Worm (Caenorhabditis elegans) whole organism, L4/young adult: ENCODE data around the gene mrp-4.

Experiments used
- W03F9.2 ChIP-seq: fragments of 150-350 bp; optimal IDR thresholded peaks from 2 replicates; lab custom pipeline; 2014; ENCODE audit warnings: missing biosample characterization, missing genetic modification characterization
- dao-5 ChIP-seq: sonication (generic microtip); optimal IDR thresholded peaks from 2 replicates; lab custom pipeline; 2016; ENCODE audit warnings: missing genotype, missing genetic modification characterization, moderate library complexity, missing compliant biosample characterization

DNA sequence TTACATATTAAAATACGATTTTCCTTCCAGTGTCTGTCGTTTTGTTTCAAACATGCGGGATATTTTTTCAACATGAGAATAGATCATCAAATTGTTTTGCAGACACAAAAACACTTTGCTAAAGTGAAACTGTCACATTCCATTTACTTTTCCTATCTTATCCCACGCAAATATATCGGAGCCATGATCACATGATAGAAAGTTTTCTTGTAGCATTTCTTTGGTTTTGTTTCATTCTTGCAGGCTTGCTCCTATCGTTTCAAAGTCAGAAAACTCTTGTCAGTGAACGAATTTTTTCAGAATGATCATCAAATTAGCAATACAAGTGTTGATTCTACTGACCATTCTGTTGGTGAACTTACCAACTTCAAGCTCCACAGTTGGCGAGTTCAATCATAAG is 37.2 kb downstream of the mrp-4 start, which contains the start of gene C17G1.2:
- TF ChIP-seq dao-5 (tag; lab: Kevin White, UChicago) (no peak), W03F9.2 (no peak)
